Fruit fly (Drosophila melanogaster) whole organism, embryonic: ENCODE measurements around the gene Acp29AB.

Experiments used
- ATbp ChIP-seq: fragments of 200-800 bp; sonication (Bioruptor generic); optimal IDR thresholded peaks from 2 replicates; lab custom pipeline; 2017; ENCODE audit warnings: missing biosample characterization, mild to moderate bottlenecking, missing genetic modification characterization, missing genetic modification reagents
- Bgb ChIP-seq: fragments of 200-800 bp; sonication (Bioruptor generic); IDR thresholded peaks from 2 replicates; pipeline ENCODE4 v1.3.6; 2022; ENCODE audit warnings: missing biosample characterization, missing genetic modification characterization; ENCODE audit not compliant: partially characterized antibody
- Bteb2 ChIP-seq: fragments of 200-800 bp; sonication (Bioruptor generic); optimal IDR thresholded peaks from 2 replicates; lab custom pipeline; 2016; ENCODE audit warnings: missing biosample characterization, missing genetic modification characterization
- CG10431 ChIP-seq: fragments of 200-800 bp; sonication (Bioruptor generic); optimal IDR thresholded peaks from 3 replicates; lab custom pipeline; 2018; ENCODE audit warnings: missing biosample characterization, mild to moderate bottlenecking, missing genetic modification characterization
- CG12071 ChIP-seq: fragments of 200-800 bp; sonication (Bioruptor generic); optimal IDR thresholded peaks from 3 replicates; lab custom pipeline; 2018; ENCODE audit warnings: missing biosample characterization, mild to moderate bottlenecking, missing genetic modification characterization
- CG12155 ChIP-seq: fragments of 200-800 bp; sonication (Bioruptor generic); optimal IDR thresholded peaks from 3 replicates; lab custom pipeline; 2016; ENCODE audit warnings: missing biosample characterization, missing genetic modification characterization
- CG12391 ChIP-seq: fragments of 200-800 bp; sonication (Bioruptor generic); optimal IDR thresholded peaks from 3 replicates; lab custom pipeline; 2018; ENCODE audit warnings: missing biosample characterization, mild to moderate bottlenecking, missing genetic modification characterization, moderate library complexity
- CG13123 ChIP-seq: fragments of 200-800 bp; sonication (Bioruptor generic); optimal IDR thresholded peaks from 2 replicates; lab custom pipeline; 2016; ENCODE audit warnings: missing biosample characterization, missing genetic modification characterization
- CG13287 ChIP-seq: fragments of 200-800 bp; sonication (Bioruptor generic); IDR thresholded peaks from 2 replicates; pipeline ENCODE4 v1.3.6; 2022; ENCODE audit warnings: missing biosample characterization, missing genetic modification characterization; ENCODE audit not compliant: partially characterized antibody
- CG13775 ChIP-seq: fragments of 200-800 bp; sonication (Bioruptor generic); optimal IDR thresholded peaks from 3 replicates; lab custom pipeline; 2017; ENCODE audit warnings: missing biosample characterization, mild to moderate bottlenecking, missing genetic modification characterization
- CG15514 ChIP-seq: fragments of 200-800 bp; sonication (Bioruptor generic); optimal IDR thresholded peaks from 3 replicates; lab custom pipeline; 2017; ENCODE audit warnings: missing biosample characterization, missing genetic modification characterization, mild to moderate bottlenecking, moderate library complexity, missing genetic modification reagents
- CG1832 ChIP-seq: fragments of 200-800 bp; sonication (Bioruptor generic); optimal IDR thresholded peaks from 2 replicates; lab custom pipeline; 2017; ENCODE audit warnings: missing biosample characterization, mild to moderate bottlenecking, missing genetic modification characterization, inconsistent platforms
- CG18476 ChIP-seq: fragments of 200-800 bp; sonication (Bioruptor generic); optimal IDR thresholded peaks from 2 replicates; lab custom pipeline; 2016; ENCODE audit warnings: missing biosample characterization, mild to moderate bottlenecking, missing genetic modification characterization
- CG2202 ChIP-seq: fragments of 200-800 bp; sonication (Bioruptor generic); optimal IDR thresholded peaks from 2 replicates; lab custom pipeline; 2018; ENCODE audit warnings: missing biosample characterization, mild to moderate bottlenecking, missing genetic modification characterization
- CG32767 ChIP-seq: fragments of 200-800 bp; sonication (Bioruptor generic); IDR thresholded peaks from 2 replicates; pipeline ENCODE4 v1.3.6; 2022; ENCODE audit warnings: missing biosample characterization, missing genetic modification characterization
- CG5180 ChIP-seq: fragments of 200-800 bp; sonication (Bioruptor generic); optimal IDR thresholded peaks from 3 replicates; lab custom pipeline; 2017; ENCODE audit warnings: missing biosample characterization, missing genetic modification characterization, mild to moderate bottlenecking, moderate library complexity, missing genetic modification reagents
- CG7839 ChIP-seq: fragments of 200-800 bp; sonication (Bioruptor generic); optimal IDR thresholded peaks from 3 replicates; lab custom pipeline; 2018; ENCODE audit warnings: missing biosample characterization, mild to moderate bottlenecking, missing genetic modification characterization, moderate library complexity
- CG7987 ChIP-seq: fragments of 200-800 bp; sonication (Bioruptor generic); optimal IDR thresholded peaks from 2 replicates; lab custom pipeline; 2018; ENCODE audit warnings: missing biosample characterization, mild to moderate bottlenecking, missing genetic modification characterization, moderate library complexity
- CG8478 ChIP-seq: fragments of >200 bp; optimal IDR thresholded peaks from 2 replicates; lab custom pipeline; 2018
- CG8924 ChIP-seq: fragments of 200-800 bp; optimal IDR thresholded peaks from 3 replicates; lab custom pipeline; 2019; ENCODE audit warnings: missing biosample characterization, mild to moderate bottlenecking, missing genetic modification characterization, moderate library complexity
- Chrac-16 ChIP-seq: fragments of 200-800 bp; sonication (Bioruptor generic); optimal IDR thresholded peaks from 3 replicates; lab custom pipeline; 2016; ENCODE audit warnings: missing biosample characterization, missing genetic modification characterization
- Dbx ChIP-seq: fragments of 200-800 bp; sonication (Bioruptor generic); IDR thresholded peaks from 3 replicates; pipeline ENCODE4 v1.3.6; 2022; ENCODE audit warnings: missing biosample characterization, missing genetic modification characterization
- Dref ChIP-seq: fragments of 200-800 bp; sonication (Bioruptor generic); IDR thresholded peaks from 2 replicates; pipeline ENCODE4 v1.3.6; 2022; ENCODE audit warnings: missing biosample characterization, missing genetic modification characterization
- Ets97D ChIP-seq: fragments of 200-800 bp; sonication (Bioruptor generic); optimal IDR thresholded peaks from 3 replicates; lab custom pipeline; 2016; ENCODE audit warnings: missing biosample characterization, missing genetic modification characterization
- Hey ChIP-seq: fragments of 200-800 bp; sonication (Bioruptor generic); optimal IDR thresholded peaks from 3 replicates; lab custom pipeline; 2018; ENCODE audit warnings: missing biosample characterization, mild to moderate bottlenecking, missing genetic modification characterization
- HmgD ChIP-seq: fragments of 200-800 bp; sonication (Bioruptor generic); optimal IDR thresholded peaks from 3 replicates; lab custom pipeline; 2016; ENCODE audit warnings: missing biosample characterization, missing genetic modification characterization
- Nf-YB ChIP-seq: fragments of 200-800 bp; sonication (Bioruptor generic); optimal IDR thresholded peaks from 3 replicates; lab custom pipeline; 2019; ENCODE audit warnings: missing biosample characterization, mild to moderate bottlenecking, missing genetic modification characterization, moderate library complexity
- Sry-β ChIP-seq: fragments of 200-800 bp; sonication (Bioruptor generic); optimal IDR thresholded peaks from 2 replicates; lab custom pipeline; 2018; ENCODE audit warnings: missing biosample characterization, mild to moderate bottlenecking, missing genetic modification characterization, moderate library complexity
- Stat92E ChIP-seq, 3 experiments: fragments of >200 bp in 2 of 3; fragments of 200-800 bp in 1 of 3; sonication (Bioruptor generic) in 1 of 3; optimal IDR thresholded peaks; 2 replicates each; lab custom pipeline; 2017 to 2019; ENCODE audit warnings: missing biosample characterization in 3 of 3, missing genetic modification characterization in 3 of 3, mild to moderate bottlenecking in 1 of 3, moderate library complexity in 1 of 3
- amos ChIP-seq: fragments of 200-800 bp; sonication (Bioruptor generic); IDR thresholded peaks from 2 replicates; pipeline ENCODE4 v1.3.6; 2022; ENCODE audit warnings: missing biosample characterization, missing genetic modification characterization; ENCODE audit not compliant: partially characterized antibody
- bbx ChIP-seq: fragments of 200-800 bp; sonication (Bioruptor generic); IDR thresholded peaks from 2 replicates; pipeline ENCODE4 v1.3.6; 2022; ENCODE audit warnings: missing biosample characterization, missing genetic modification characterization; ENCODE audit not compliant: partially characterized antibody
- cato ChIP-seq: fragments of 200-800 bp; sonication (Bioruptor generic); optimal IDR thresholded peaks from 2 replicates; lab custom pipeline; 2016; ENCODE audit warnings: missing biosample characterization, missing genetic modification characterization, borderline replicate concordance
- dmrt11E ChIP-seq: fragments of 200-800 bp; sonication (Bioruptor generic); optimal IDR thresholded peaks from 3 replicates; lab custom pipeline; 2018; ENCODE audit warnings: missing biosample characterization, mild to moderate bottlenecking, missing genetic modification characterization, moderate library complexity
- emc ChIP-seq: fragments of 200-800 bp; sonication (Bioruptor generic); optimal IDR thresholded peaks from 2 replicates; lab custom pipeline; 2016; ENCODE audit warnings: missing biosample characterization, missing genetic modification characterization
- ems ChIP-seq: fragments of 200-800 bp; sonication (Bioruptor generic); optimal IDR thresholded peaks from 3 replicates; lab custom pipeline; 2016; ENCODE audit warnings: missing biosample characterization, missing genetic modification characterization
- gcm2 ChIP-seq: fragments of 200-800 bp; sonication (Bioruptor generic); optimal IDR thresholded peaks from 2 replicates; lab custom pipeline; 2016; ENCODE audit warnings: missing biosample characterization, missing genetic modification characterization
- jing ChIP-seq: fragments of 200-800 bp; sonication (Bioruptor generic); optimal IDR thresholded peaks from 2 replicates; lab custom pipeline; 2018; ENCODE audit warnings: missing biosample characterization, mild to moderate bottlenecking, missing genetic modification characterization
- luna ChIP-seq: fragments of 200-800 bp; sonication (Bioruptor generic); optimal IDR thresholded peaks from 2 replicates; lab custom pipeline; 2016; ENCODE audit warnings: missing biosample characterization, missing genetic modification characterization
- nmo ChIP-seq: fragments of 200-800 bp; sonication (Bioruptor generic); optimal IDR thresholded peaks from 2 replicates; lab custom pipeline; 2018; ENCODE audit warnings: missing biosample characterization, mild to moderate bottlenecking, missing genetic modification characterization, moderate library complexity
- odd ChIP-seq: fragments of 200-800 bp; sonication (Bioruptor generic); optimal IDR thresholded peaks from 2 replicates; lab custom pipeline; 2017; ENCODE audit warnings: missing biosample characterization, mild to moderate bottlenecking, missing genetic modification characterization
- sens ChIP-seq: fragments of 200-800 bp; sonication (Bioruptor generic); peaks from one replicate; lab custom pipeline; 2016; ENCODE audit warnings: missing biosample characterization, missing genetic modification characterization
- seq ChIP-seq: fragments of 200-800 bp; sonication (Bioruptor generic); IDR thresholded peaks from 2 replicates; pipeline ENCODE4 v1.3.6; 2022; ENCODE audit warnings: missing biosample characterization, missing genetic modification characterization
- slbo ChIP-seq: fragments of 200-800 bp; sonication (Bioruptor generic); IDR thresholded peaks from 2 replicates; pipeline ENCODE4 v1.3.6; 2022; ENCODE audit warnings: missing biosample characterization, missing genetic modification characterization
- slp2 ChIP-seq: fragments of 200-800 bp; sonication (Bioruptor generic); optimal IDR thresholded peaks from 2 replicates; lab custom pipeline; 2016; ENCODE audit warnings: missing biosample characterization, missing genetic modification characterization
- stwl ChIP-seq: fragments of 200-800 bp; sonication (Bioruptor generic); optimal IDR thresholded peaks from 3 replicates; lab custom pipeline; 2018; ENCODE audit warnings: missing biosample characterization, mild to moderate bottlenecking, missing genetic modification characterization, moderate library complexity
- sug ChIP-seq: fragments of 200-800 bp; optimal IDR thresholded peaks from 2 replicates; lab custom pipeline; 2019; ENCODE audit warnings: missing biosample characterization, mild to moderate bottlenecking, missing genetic modification characterization, moderate library complexity
- tap ChIP-seq: fragments of 200-800 bp; optimal IDR thresholded peaks from 3 replicates; lab custom pipeline; 2019; ENCODE audit warnings: missing biosample characterization, mild to moderate bottlenecking, missing genetic modification characterization, moderate library complexity
- tio ChIP-seq: fragments of 200-800 bp; sonication (Bioruptor generic); optimal IDR thresholded peaks from 2 replicates; lab custom pipeline; 2017; ENCODE audit warnings: missing biosample characterization, missing genetic modification characterization, inconsistent platforms
- unpg ChIP-seq: fragments of 200-800 bp; sonication (Bioruptor generic); optimal IDR thresholded peaks from 3 replicates; lab custom pipeline; 2018; ENCODE audit warnings: missing biosample characterization, mild to moderate bottlenecking, missing genetic modification characterization, moderate library complexity
- vfl ChIP-seq: fragments of 200-800 bp; sonication (Bioruptor generic); optimal IDR thresholded peaks from 2 replicates; lab custom pipeline; 2016; ENCODE audit warnings: missing biosample characterization, missing genetic modification characterization

The Acp29AB gene

DNA sequence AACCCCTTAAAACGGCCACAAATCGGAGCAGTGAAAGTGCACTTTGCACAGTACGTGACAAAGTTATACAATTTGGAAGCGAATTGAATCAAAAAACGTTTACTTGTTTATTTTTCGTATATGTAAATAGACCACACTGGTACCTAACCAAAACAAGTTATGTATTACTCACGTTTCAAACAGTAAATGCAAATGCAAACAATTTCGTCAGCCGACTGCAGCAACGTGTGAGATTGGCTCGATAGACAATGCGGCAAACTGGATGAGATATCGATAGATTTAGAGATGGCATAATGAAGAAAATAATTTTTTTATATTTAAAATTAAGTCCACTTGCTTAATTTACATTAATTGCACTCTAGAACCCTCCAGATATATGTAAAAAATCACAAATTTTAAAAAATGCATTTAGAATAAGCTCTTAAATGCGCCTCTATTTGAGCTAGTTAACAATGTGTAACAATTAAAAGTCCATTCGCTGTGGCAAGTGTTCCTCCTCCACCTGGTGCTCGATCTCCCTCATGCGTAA is 11.4 kb downstream of the Acp29AB start, which contains the start of gene AlaRS (continued):
- TF ChIP-seq CG13287 (GFP tag; lab: Robert Waterston, UW), result peak; percentile 83
- peak; percentile 57 for TF ChIP-seq CG12155 (GFP tag; lab: Kevin White, UChicago)
- TF ChIP-seq stwl (tag; lab: Kevin White, UChicago), result peak; percentile 45
- TF ChIP-seq dmrt11E (tag; lab: Kevin White, UChicago), result peak; percentile 40
- no peak for TF ChIP-seq Stat92E (GFP tag; optimal IDR thresholded peaks at IDR 0.05; lab: Kevin White, UChicago)
- TF ChIP-seq ems, result peak; percentile 18
- TF ChIP-seq CG15514 (GFP tag; lab: Kevin White, UChicago), result peak; percentile 84
- no peak for TF ChIP-seq CG1832
- peak; percentile 63; the same call in 1 of the 2 replicates for TF ChIP-seq amos (GFP tag; lab: Robert Waterston, UW)
- TF ChIP-seq CG13775 (GFP tag; lab: Kevin White, UChicago), result peak; percentile 44
- peak; percentile 33 for TF ChIP-seq sug (tag; lab: Kevin White, UChicago)
- no peak for TF ChIP-seq luna
- peak; percentile 37; the same call in 1 of the 2 replicates for TF ChIP-seq slbo
- peak; percentile 28 for TF ChIP-seq CG8924 (tag; lab: Kevin White, UChicago)
- TF ChIP-seq Bteb2 (GFP tag; lab: Kevin White, UChicago), result no peak
- no peak for TF ChIP-seq slp2
- no peak for TF ChIP-seq CG2202 (tag; lab: Kevin White, UChicago)
- no peak for TF ChIP-seq seq (GFP tag; lab: Robert Waterston, UW)
- peak; percentile 11 for TF ChIP-seq vfl
- no peak for TF ChIP-seq CG10431 (GFP tag; lab: Kevin White, UChicago)
- TF ChIP-seq nmo (GFP tag; lab: Kevin White, UChicago), result peak; percentile 41
- peak; percentile 10 for TF ChIP-seq Ets97D (GFP tag; lab: Kevin White, UChicago)
- TF ChIP-seq CG18476 (GFP tag; lab: Kevin White, UChicago), result peak; percentile 12
- peak; percentile 68 for TF ChIP-seq Dref (GFP tag; lab: Robert Waterston, UW)
- TF ChIP-seq CG5180 (GFP tag; lab: Kevin White, UChicago), result no peak
- peak; percentile 41 for TF ChIP-seq unpg (GFP tag; lab: Kevin White, UChicago)
- peak; percentile 88 for TF ChIP-seq sens (GFP tag; lab: Kevin White, UChicago)
- TF ChIP-seq jing, result no peak
- TF ChIP-seq gcm2 (GFP tag; lab: Kevin White, UChicago), result no peak
- TF ChIP-seq tap (tag; lab: Kevin White, UChicago), result peak; percentile 4
- no peak for TF ChIP-seq CG8478 (lab: Kevin White, UChicago)
- TF ChIP-seq Nf-YB, result peak; percentile 1
- no peak for TF ChIP-seq CG12071 (GFP tag; lab: Kevin White, UChicago)
- peak; percentile 56 for TF ChIP-seq Bgb (GFP tag; lab: Robert Waterston, UW)
- TF ChIP-seq HmgD (GFP tag; lab: Kevin White, UChicago), result no peak
- no peak for TF ChIP-seq tio
- TF ChIP-seq odd (GFP tag; lab: Kevin White, UChicago), result peak; percentile 27
- TF ChIP-seq CG7839 (tag; lab: Kevin White, UChicago), result peak; percentile 46
- no peak for TF ChIP-seq cato (GFP tag; lab: Kevin White, UChicago)
- TF ChIP-seq CG13123 (GFP tag; lab: Kevin White, UChicago), result no peak
- TF ChIP-seq Sry-β (GFP tag; lab: Kevin White, UChicago), result no peak
- TF ChIP-seq Hey (tag; lab: Kevin White, UChicago), result no peak
- peak; percentile 16 for TF ChIP-seq Chrac-16 (GFP tag; lab: Kevin White, UChicago)
- no peak for TF ChIP-seq emc (GFP tag; lab: Kevin White, UChicago)
- no peak for TF ChIP-seq CG7987 (GFP tag; lab: Kevin White, UChicago)
- peak; percentile 44 for TF ChIP-seq ATbp (GFP tag; lab: Kevin White, UChicago)
- peak; percentile 67 for TF ChIP-seq CG12391 (tag; lab: Kevin White, UChicago)
- no peak for TF ChIP-seq CG32767 (GFP tag; lab: Robert Waterston, UW)
- peak; percentile 57; the same call in 1 of the 2 replicates for TF ChIP-seq bbx (GFP tag; lab: Robert Waterston, UW)
- TF ChIP-seq Dbx (GFP tag; lab: Robert Waterston, UW), result 0 out of 3 replicates have a peak, but pooled peaks have one; percentile 6
